Worm (Caenorhabditis elegans): ENCODE measurements around the gene fbxa-69.

ce11 chrV:15773941-15774340 lies 41.8 kb downstream of the fbxa-69 start:
- no peak for TF ChIP-seq ces-1 (GFP tag; optimal IDR thresholded peaks at IDR 0.05)
- TF ChIP-seq lin-13 (tag; optimal IDR thresholded peaks at IDR 0.05), result no peak
- no peak for TF ChIP-seq bed-3 (GFP tag; optimal IDR thresholded peaks at IDR 0.05)
- no peak for TF ChIP-seq nhr-12 (tag; optimal IDR thresholded peaks at IDR 0.05)
- no peak for TF ChIP-seq mep-1 (tag; optimal IDR thresholded peaks at IDR 0.05)
- no peak for TF ChIP-seq ceh-43 (GFP tag; optimal IDR thresholded peaks at IDR 0.05)
- no peak for TF ChIP-seq ceh-39 (tag; optimal IDR thresholded peaks at IDR 0.05)
- no peak for TF ChIP-seq snpc-4 (tag; optimal IDR thresholded peaks at IDR 0.05)
- no peak for TF ChIP-seq M03D4.4 (tag; optimal IDR thresholded peaks at IDR 0.05)
- TF ChIP-seq unc-62 (GFP tag; optimal IDR thresholded peaks at IDR 0.05), result no peak
- TF ChIP-seq nhr-76 (tag; optimal IDR thresholded peaks at IDR 0.05), result no peak

Data from whole organism, mixed stage, embryonic.